Fruit fly (Drosophila melanogaster) whole organism, pupa: Measurements from ENCODE around the gene CG6293.

Experiments
- CG10348 ChIP-seq: fragments of 200-800 bp; sonication (Bioruptor generic); IDR thresholded peaks from 2 replicates; pipeline ENCODE4 v1.3.6; 2022; ENCODE audit warnings: missing biosample characterization, missing genetic modification characterization
- CG12605 ChIP-seq: fragments of 200-800 bp; sonication (Bioruptor generic); IDR thresholded peaks from 2 replicates; pipeline ENCODE4 v1.3.6; 2022; ENCODE audit warnings: missing biosample characterization, missing genetic modification characterization
- CG17806 ChIP-seq: fragments of 200-800 bp; sonication (Bioruptor generic); optimal IDR thresholded peaks from 2 replicates; lab custom pipeline; 2018; ENCODE audit warnings: missing biosample characterization, mild to moderate bottlenecking, missing genetic modification characterization, moderate library complexity
- CG34367 ChIP-seq: fragments of 200-800 bp; sonication (Bioruptor generic); optimal IDR thresholded peaks from 2 replicates; lab custom pipeline; 2018; ENCODE audit warnings: missing biosample characterization, mild to moderate bottlenecking, missing genetic modification characterization
- CG8159 ChIP-seq: fragments of 200-800 bp; sonication (Bioruptor generic); optimal IDR thresholded peaks from 3 replicates; lab custom pipeline; 2018; ENCODE audit warnings: missing biosample characterization, mild to moderate bottlenecking, missing genetic modification characterization, moderate library complexity
- CG8301 ChIP-seq: fragments of 200-800 bp; sonication (Bioruptor generic); optimal IDR thresholded peaks from 2 replicates; lab custom pipeline; 2018; ENCODE audit warnings: missing biosample characterization, mild to moderate bottlenecking, missing genetic modification characterization
- D1 ChIP-seq: fragments of 200-800 bp; sonication (Bioruptor generic); optimal IDR thresholded peaks from 2 replicates; lab custom pipeline; 2018; ENCODE audit warnings: missing biosample characterization, mild to moderate bottlenecking, missing genetic modification characterization, moderate library complexity
- EcR ChIP-seq: fragments of 200-800 bp; sonication (Bioruptor generic); optimal IDR thresholded peaks from 3 replicates; lab custom pipeline; 2019; ENCODE audit warnings: missing biosample characterization, missing genetic modification characterization, mild to moderate bottlenecking, moderate library complexity, missing genetic modification reagents
- fd96Ca ChIP-seq: fragments of 200-800 bp; sonication (Bioruptor generic); IDR thresholded peaks from 3 replicates; pipeline ENCODE4 v1.3.6; 2022; ENCODE audit warnings: missing biosample characterization, missing genetic modification characterization
- rn ChIP-seq: fragments of 200-800 bp; sonication (Bioruptor generic); IDR thresholded peaks from 2 replicates; pipeline ENCODE4 v1.3.6; 2022; ENCODE audit warnings: missing biosample characterization, missing genetic modification characterization

dm6 chr3R:10357364-10357676 lies 45.9 kb upstream of the CG6293 start:
- TF ChIP-seq CG10348: no peak
- no peak for TF ChIP-seq fd96Ca (GFP tag; lab: Robert Waterston, UW)
- TF ChIP-seq CG8159 (tag; lab: Kevin White, UChicago): no peak
- no peak for TF ChIP-seq CG12605
- TF ChIP-seq rn (GFP tag; lab: Robert Waterston, UW): no peak
- TF ChIP-seq D1 (tag; lab: Kevin White, UChicago): no peak
- TF ChIP-seq CG8301 (tag; lab: Kevin White, UChicago): no peak
- no peak for TF ChIP-seq CG17806 (tag; lab: Kevin White, UChicago)
- TF ChIP-seq CG34367 (tag; lab: Kevin White, UChicago): no peak
- peak; percentile 26 for TF ChIP-seq EcR (GFP tag; lab: Kevin White, UChicago)
